Worm (Caenorhabditis elegans) whole organism, young adult: Measurements from ENCODE around the gene rde-12.

Experiments used
- F23B12.7 ChIP-seq: sonication (generic microtip); optimal IDR thresholded peaks from 2 replicates; lab custom pipeline; 2017; ENCODE audit warnings: missing genetic modification characterization, mild to moderate bottlenecking, missing compliant biosample characterization, antibody characterized with exemption, moderate library complexity; ENCODE audit not compliant: insufficient read depth
- F33H1.4 ChIP-seq: fragments of 200-800 bp; sonication (Bioruptor generic); IDR thresholded peaks from 2 replicates; pipeline ENCODE4 v1.3.6; 2022; ENCODE audit warnings: missing genetic modification reagents, missing genetic modification characterization, missing compliant biosample characterization
- F37B4.10 ChIP-seq: fragments of 200-800 bp; sonication (Bioruptor generic); IDR thresholded peaks from 2 replicates; pipeline ENCODE4 v1.3.6; 2022; ENCODE audit warnings: missing genetic modification characterization, missing compliant biosample characterization
- F52B5.7 ChIP-seq: sonication (generic microtip); optimal IDR thresholded peaks from 2 replicates; lab custom pipeline; 2016; ENCODE audit warnings: mild to moderate bottlenecking, missing genetic modification characterization, missing compliant biosample characterization
- K12H6.12 ChIP-seq: fragments of 200-800 bp; sonication (Bioruptor generic); optimal IDR thresholded peaks from 2 replicates; lab custom pipeline; 2018; ENCODE audit warnings: mild to moderate bottlenecking, missing genetic modification characterization, missing compliant biosample characterization
- aptf-3 ChIP-seq: fragments of 200-800 bp; sonication (Bioruptor generic); IDR thresholded peaks from 2 replicates; pipeline ENCODE4 v1.3.6; 2022; ENCODE audit warnings: missing genetic modification characterization, missing compliant biosample characterization
- ceh-91 ChIP-seq: fragments of 200-800 bp; sonication (Bioruptor generic); IDR thresholded peaks from 2 replicates; pipeline ENCODE4 v1.3.6; 2022; ENCODE audit warnings: missing genetic modification reagents, missing genetic modification characterization, missing compliant biosample characterization
- chd-7 ChIP-seq: sonication (generic microtip); optimal IDR thresholded peaks from 2 replicates; lab custom pipeline; 2016; ENCODE audit warnings: mild to moderate bottlenecking, missing genetic modification characterization, moderate library complexity, missing compliant biosample characterization
- die-1 ChIP-seq: sonication (generic microtip); optimal IDR thresholded peaks from 2 replicates; lab custom pipeline; 2016; ENCODE audit warnings: missing genotype, mild to moderate bottlenecking, missing genetic modification characterization, missing compliant biosample characterization
- dox-1 ChIP-seq: fragments of 200-800 bp; sonication (Bioruptor generic); IDR thresholded peaks from 2 replicates; pipeline ENCODE4 v1.3.6; 2022; ENCODE audit warnings: missing genetic modification reagents, missing genetic modification characterization, missing compliant biosample characterization
- dpl-1 ChIP-seq: fragments of 150-350 bp; optimal IDR thresholded peaks from 2 replicates; lab custom pipeline; 2014; ENCODE audit warnings: missing biosample characterization, missing genetic modification reagents, missing genetic modification characterization
- egl-18 ChIP-seq: fragments of 200-800 bp; sonication (Bioruptor generic); IDR thresholded peaks from 2 replicates; pipeline ENCODE4 v1.3.6; 2022; ENCODE audit warnings: missing genetic modification reagents, missing genetic modification characterization, missing compliant biosample characterization
- egl-44 ChIP-seq: fragments of 200-800 bp; sonication (Bioruptor generic); IDR thresholded peaks from 2 replicates; pipeline ENCODE4 v1.3.6; 2022; ENCODE audit warnings: missing genetic modification reagents, missing genetic modification characterization, missing compliant biosample characterization
- egrh-3 ChIP-seq: fragments of 200-800 bp; sonication (Bioruptor generic); IDR thresholded peaks from 2 replicates; pipeline ENCODE4 v1.3.6; 2022; ENCODE audit warnings: missing genetic modification reagents, missing genetic modification characterization, missing compliant biosample characterization
- ekl-4 ChIP-seq: fragments of 200-800 bp; sonication (Bioruptor generic); IDR thresholded peaks from 2 replicates; pipeline ENCODE4 v1.3.6; 2022; ENCODE audit warnings: missing genetic modification reagents, missing genetic modification characterization, missing compliant biosample characterization
- gei-17 ChIP-seq: fragments of 200-800 bp; sonication (Bioruptor generic); optimal IDR thresholded peaks from 2 replicates; lab custom pipeline; 2018; ENCODE audit warnings: mild to moderate bottlenecking, missing genetic modification characterization, missing compliant biosample characterization
- hrde-1 ChIP-seq: sonication (generic microtip); optimal IDR thresholded peaks from 2 replicates; lab custom pipeline; 2016; ENCODE audit warnings: missing genetic modification characterization, mild to moderate bottlenecking, missing compliant biosample characterization, moderate library complexity, missing genotype, missing genetic modification reagents, borderline replicate concordance
- hsf-1 ChIP-seq: fragments of 200-800 bp; sonication (Bioruptor generic); IDR thresholded peaks from 2 replicates; pipeline ENCODE4 v1.3.6; 2022; ENCODE audit warnings: missing genetic modification reagents, missing genetic modification characterization, missing compliant biosample characterization
- let-526 ChIP-seq: fragments of 200-800 bp; sonication (Bioruptor generic); IDR thresholded peaks from 2 replicates; pipeline ENCODE4 v1.3.6; 2022; ENCODE audit warnings: missing genetic modification reagents, missing genetic modification characterization, missing compliant biosample characterization
- let-607 ChIP-seq, 2 experiments: fragments of 200-800 bp in 1 of 2; sonication (Bioruptor generic) in 1 of 2; sonication (generic microtip) in 1 of 2; optimal IDR thresholded peaks; 2 replicates each; lab custom pipeline; 2016 to 2018; ENCODE audit warnings: mild to moderate bottlenecking in 2 of 2, missing compliant biosample characterization in 2 of 2, missing genetic modification characterization in 2 of 2, moderate library complexity in 2 of 2, missing genotype in 1 of 2
- lin-26 ChIP-seq: fragments of 200-800 bp; sonication (Bioruptor generic); IDR thresholded peaks from 2 replicates; pipeline ENCODE4 v1.3.6; 2022; ENCODE audit warnings: missing genetic modification reagents, missing genetic modification characterization, missing compliant biosample characterization
- lin-35 ChIP-seq, 3 experiments: fragments of 150-350 bp in 2 of 3; sonication (generic microtip) in 1 of 3; optimal IDR thresholded peaks; 2 replicates each; lab custom pipeline; 2014 to 2018; ENCODE audit warnings: missing biosample characterization in 3 of 3, missing genetic modification characterization in 3 of 3, missing genetic modification reagents in 3 of 3
- lin-40 ChIP-seq: sonication (generic microtip); optimal IDR thresholded peaks from 2 replicates; lab custom pipeline; 2016; ENCODE audit warnings: missing genetic modification characterization, mild to moderate bottlenecking, missing compliant biosample characterization, missing genotype, missing genetic modification reagents
- lin-54 ChIP-seq: fragments of 200-800 bp; sonication (Bioruptor generic); optimal IDR thresholded peaks from 2 replicates; lab custom pipeline; 2018; ENCODE audit warnings: mild to moderate bottlenecking, missing genetic modification characterization, missing compliant biosample characterization
- lir-1 ChIP-seq: fragments of 200-800 bp; sonication (Bioruptor generic); conservative IDR thresholded peaks from 2 replicates; pipeline ENCODE4 v1.3.6; 2022; ENCODE audit warnings: missing genetic modification reagents, missing genetic modification characterization, missing compliant biosample characterization
- lsy-27 ChIP-seq: sonication (generic microtip); optimal IDR thresholded peaks from 2 replicates; lab custom pipeline; 2017; ENCODE audit warnings: missing genetic modification characterization, mild to moderate bottlenecking, missing compliant biosample characterization, antibody characterized with exemption, missing genotype, borderline replicate concordance; ENCODE audit not compliant: insufficient read depth
- madf-10 ChIP-seq: sonication (generic microtip); optimal IDR thresholded peaks from 2 replicates; lab custom pipeline; 2016; ENCODE audit warnings: mild to moderate bottlenecking, missing genetic modification characterization, missing compliant biosample characterization
- madf-6 ChIP-seq: fragments of 200-800 bp; sonication (Bioruptor generic); IDR thresholded peaks from 2 replicates; pipeline ENCODE4 v1.3.6; 2022; ENCODE audit warnings: missing genetic modification reagents, missing genetic modification characterization, missing compliant biosample characterization
- madf-8 ChIP-seq: fragments of 200-800 bp; sonication (Bioruptor generic); conservative IDR thresholded peaks from 2 replicates; pipeline ENCODE4 v1.3.6; 2022; ENCODE audit warnings: missing genetic modification reagents, missing genetic modification characterization, missing compliant biosample characterization
- nfyb-1 ChIP-seq: fragments of 200-800 bp; sonication (Bioruptor generic); IDR thresholded peaks from 2 replicates; pipeline ENCODE4 v1.3.6; 2022; ENCODE audit warnings: missing genetic modification reagents, missing genetic modification characterization, missing compliant biosample characterization
- nhr-80 ChIP-seq: sonication (generic microtip); optimal IDR thresholded peaks from 2 replicates; lab custom pipeline; 2016; ENCODE audit warnings: missing genetic modification characterization, missing compliant biosample characterization
- nhr-90 ChIP-seq: sonication (generic microtip); optimal IDR thresholded peaks from 2 replicates; lab custom pipeline; 2016; ENCODE audit warnings: missing genotype, mild to moderate bottlenecking, missing genetic modification characterization, missing compliant biosample characterization
- pbrm-1 ChIP-seq: fragments of 200-800 bp; sonication (Bioruptor generic); IDR thresholded peaks from 2 replicates; pipeline ENCODE4 v1.3.6; 2022; ENCODE audit warnings: missing genetic modification reagents, missing genetic modification characterization, missing compliant biosample characterization
- pha-4 ChIP-seq: fragments of 150-350 bp; sonication (generic microtip); optimal IDR thresholded peaks from 2 replicates; lab custom pipeline; 2014; ENCODE audit warnings: missing biosample characterization, missing genetic modification reagents, missing genetic modification characterization
- rcor-1 ChIP-seq: fragments of 200-800 bp; sonication (Bioruptor generic); IDR thresholded peaks from 2 replicates; pipeline ENCODE4 v1.3.6; 2022; ENCODE audit warnings: missing genetic modification reagents, missing genetic modification characterization, missing compliant biosample characterization
- sea-2 ChIP-seq: fragments of 200-800 bp; sonication (Bioruptor generic); IDR thresholded peaks from 2 replicates; pipeline ENCODE4 v1.3.6; 2022; ENCODE audit warnings: missing genetic modification characterization, missing compliant biosample characterization
- snpc-1.3 ChIP-seq: sonication (generic microtip); optimal IDR thresholded peaks from 2 replicates; lab custom pipeline; 2017; ENCODE audit warnings: missing genetic modification characterization, mild to moderate bottlenecking, missing compliant biosample characterization, antibody characterized with exemption, moderate library complexity, missing genotype, missing genetic modification reagents; ENCODE audit not compliant: insufficient read depth
- snpc-4 ChIP-seq, 5 experiments: fragments of 150-350 bp in 1 of 5; sonication (generic microtip) in 4 of 5; optimal IDR thresholded peaks; 2 replicates each; lab custom pipeline; 2014 to 2018; ENCODE audit warnings: missing genetic modification characterization in 5 of 5, missing biosample characterization in 3 of 5, antibody characterized with exemption in 2 of 5, mild to moderate bottlenecking in 2 of 5, missing compliant biosample characterization in 2 of 5, missing genotype in 2 of 5, moderate library complexity in 2 of 5, missing genetic modification reagents in 1 of 5
- somi-1 ChIP-seq: fragments of 200-800 bp; sonication (Bioruptor generic); optimal IDR thresholded peaks from 2 replicates; lab custom pipeline; 2018; ENCODE audit warnings: mild to moderate bottlenecking, missing genetic modification characterization, missing compliant biosample characterization
- tbp1 ChIP-seq: fragments of 200-800 bp; sonication (Bioruptor generic); optimal IDR thresholded peaks from 2 replicates; lab custom pipeline; 2018; ENCODE audit warnings: mild to moderate bottlenecking, missing genetic modification characterization, missing compliant biosample characterization
- tbx-9 ChIP-seq: sonication (generic microtip); optimal IDR thresholded peaks from 2 replicates; lab custom pipeline; 2016; ENCODE audit warnings: borderline replicate concordance, missing genetic modification characterization, inconsistent platforms, missing compliant biosample characterization
- xnd-1 ChIP-seq: sonication (generic microtip); optimal IDR thresholded peaks from 2 replicates; lab custom pipeline; 2016; ENCODE audit warnings: missing genotype, missing genetic modification reagents, missing genetic modification characterization, missing compliant biosample characterization
- zfh-2 ChIP-seq: fragments of 200-800 bp; sonication (Bioruptor generic); conservative IDR thresholded peaks from 2 replicates; pipeline ENCODE4 v1.3.6; 2022; ENCODE audit warnings: missing genetic modification reagents, missing genetic modification characterization, missing compliant biosample characterization
- ztf-18 ChIP-seq: sonication (generic microtip); optimal IDR thresholded peaks from 2 replicates; lab custom pipeline; 2016; ENCODE audit warnings: missing genotype, mild to moderate bottlenecking, missing genetic modification characterization, missing compliant biosample characterization
- ztf-22 ChIP-seq: fragments of 200-800 bp; sonication (Bioruptor generic); optimal IDR thresholded peaks from 2 replicates; lab custom pipeline; 2018; ENCODE audit warnings: mild to moderate bottlenecking, missing genetic modification characterization, moderate library complexity, missing compliant biosample characterization
- ztf-26 ChIP-seq: sonication (generic microtip); optimal IDR thresholded peaks from 2 replicates; lab custom pipeline; 2017; ENCODE audit warnings: missing genetic modification characterization, missing compliant biosample characterization
- ztf-6 ChIP-seq: fragments of 200-800 bp; sonication (Bioruptor generic); IDR thresholded peaks from 2 replicates; pipeline ENCODE4 v1.3.6; 2022; ENCODE audit warnings: missing genetic modification reagents, missing genetic modification characterization, missing compliant biosample characterization

The rde-12 gene

ce11 chrV:13658577-13658976, 6.6 kb upstream of the rde-12 start (continued):
- TF ChIP-seq tbx-9 (tag; lab: Kevin White, UChicago) (no peak), let-526 (peak; percentile 94), F23B12.7 (tag; lab: Kevin White, UChicago) (peak; percentile 82), madf-6 (GFP tag; lab: Robert Waterston, UW) (peak; percentile 37; the same call in 1 of the 2 replicates), die-1 (tag; lab: Kevin White, UChicago) (peak; percentile 71), tbp1 (peak; percentile 61), chd-7 (tag; lab: Kevin White, UChicago) (peak; percentile 97), snpc-1.3 (tag; lab: Kevin White, UChicago) (no peak), F33H1.4 (GFP tag; lab: Robert Waterston, UW) (peak; percentile 25), egrh-3 (no peak), ztf-22 (GFP tag; lab: Kevin White, UChicago) (peak; percentile 96), nfyb-1 (GFP tag; lab: Robert Waterston, UW) (peak; percentile 91), lsy-27 (tag; lab: Kevin White, UChicago) (no peak), hrde-1 (tag; lab: Kevin White, UChicago) (no peak), madf-8 (GFP tag; lab: Robert Waterston, UW) (no peak), ceh-91 (GFP tag; lab: Robert Waterston, UW) (no peak), pbrm-1 (GFP tag; lab: Robert Waterston, UW) (peak; percentile 64), xnd-1 (no peak), egl-44 (GFP tag; lab: Robert Waterston, UW) (0 out of 2 replicates have a peak, but pooled peaks have one; percentile 61), sea-2 (GFP tag; lab: Robert Waterston, UW) (no peak), egl-18 (GFP tag; lab: Robert Waterston, UW) (no peak), ztf-26 (tag; lab: Kevin White, UChicago) (peak; percentile 96), pha-4 (tag; lab: Kevin White, UChicago) (no peak), dpl-1 (GFP tag; lab: Kevin White, UChicago) (no peak), dox-1 (GFP tag; lab: Robert Waterston, UW) (peak; percentile 80), K12H6.12 (tag; lab: Kevin White, UChicago) (peak; percentile 84), F52B5.7 (tag; lab: Kevin White, UChicago) (peak; percentile 58), lin-54 (GFP tag; lab: Kevin White, UChicago) (peak; percentile 66), snpc-4 (GFP tag; optimal IDR thresholded peaks at IDR 0.05; lab: Kevin White, UChicago) (no peak), snpc-4 (tag; optimal IDR thresholded peaks at IDR 0.05; lab: Kevin White, UChicago) (peak in 2 of 4 experiments; percentile 28 to 51), lin-35 (GFP tag; optimal IDR thresholded peaks at IDR 0.05; lab: Kevin White, UChicago) (peak in 1 of 3 experiments; percentile 64), ztf-6 (GFP tag; lab: Robert Waterston, UW) (peak; percentile 67; the same call in 1 of the 2 replicates), ekl-4 (peak; percentile 66), F37B4.10 (peak; percentile 90; the same call in 1 of the 2 replicates), madf-10 (tag; lab: Kevin White, UChicago) (peak; percentile 56), somi-1 (GFP tag; lab: Kevin White, UChicago) (peak; percentile 97), zfh-2 (GFP tag; lab: Robert Waterston, UW) (peak; percentile 61; the same call in 1 of the 2 replicates), ztf-18 (tag; lab: Kevin White, UChicago) (peak; percentile 24), hsf-1 (GFP tag; lab: Robert Waterston, UW) (no peak), aptf-3 (GFP tag; lab: Robert Waterston, UW) (no peak), lir-1 (GFP tag; lab: Robert Waterston, UW) (peak; percentile 81; the same call in 1 of the 2 replicates), nhr-90 (tag; lab: Kevin White, UChicago) (peak; percentile 75), let-607 (tag; optimal IDR thresholded peaks at IDR 0.05; lab: Kevin White, UChicago) (peak; percentile 79 to 82), rcor-1 (GFP tag; lab: Robert Waterston, UW) (peak; percentile 59), lin-26 (peak; percentile 79), lin-40 (tag; lab: Kevin White, UChicago) (peak; percentile 92), nhr-80 (tag; lab: Kevin White, UChicago) (peak; percentile 88), gei-17 (GFP tag; lab: Kevin White, UChicago) (peak; percentile 82)
